Fruit fly (Drosophila melanogaster): ENCODE results near the gene Ntf-2.

The Ntf-2 gene

DNA sequence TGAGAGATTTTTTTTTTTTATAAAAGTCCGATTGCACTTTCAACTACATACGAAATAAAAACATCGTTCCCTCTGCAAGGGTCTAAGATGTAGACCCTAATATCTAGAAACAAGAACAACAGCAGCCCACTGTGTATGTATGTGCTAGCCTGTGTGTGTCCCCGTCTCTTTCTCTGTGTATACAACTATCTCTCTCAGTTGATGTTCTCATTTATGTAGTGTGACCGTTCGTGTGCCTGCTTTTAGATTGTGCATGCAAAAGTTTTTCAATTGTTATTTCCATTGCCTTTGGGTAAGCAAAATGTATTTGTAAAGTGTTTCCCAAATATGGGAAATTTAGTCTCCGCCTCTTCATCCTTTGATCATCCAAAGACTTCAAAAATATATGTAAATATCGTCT is 45.1 kb downstream of the Ntf-2 start:
- TF ChIP-seq noc (tag; optimal IDR thresholded peaks at IDR 0.05) = no peak

- TF ChIP-seq noc (tag; optimal IDR thresholded peaks at IDR 0.05) = no peak
These were observed 48.0 kb downstream of the Ntf-2 start for dm6 chrX:21083246-21083645.

Data from whole organism, larva.